Worm (Caenorhabditis elegans) whole organism, late embryonic: Measurements from ENCODE around the gene C26F1.1.

ENCODE experiments used
- C08G9.2 ChIP-seq: sonication (generic microtip); optimal IDR thresholded peaks from 2 replicates; lab custom pipeline; 2016; ENCODE audit warnings: mild to moderate bottlenecking, missing genetic modification characterization, moderate library complexity, missing compliant biosample characterization
- ahr-1 ChIP-seq: sonication (generic microtip); optimal IDR thresholded peaks from 2 replicates; lab custom pipeline; 2016; ENCODE audit warnings: missing genetic modification characterization, missing compliant biosample characterization
- fax-1 ChIP-seq: sonication (generic microtip); optimal IDR thresholded peaks from 2 replicates; lab custom pipeline; 2016; ENCODE audit warnings: missing genotype, missing genetic modification characterization, missing compliant biosample characterization
- nfya-1 ChIP-seq: sonication (generic microtip); optimal IDR thresholded peaks from 2 replicates; lab custom pipeline; 2017; ENCODE audit warnings: missing genetic modification characterization, mild to moderate bottlenecking, missing compliant biosample characterization, antibody characterized with exemption, moderate library complexity
- nhr-11 ChIP-seq: fragments of 150-350 bp; optimal IDR thresholded peaks from 2 replicates; lab custom pipeline; 2014; ENCODE audit warnings: missing biosample characterization, missing genetic modification characterization
- pag-3 ChIP-seq: sonication (generic microtip); optimal IDR thresholded peaks from 2 replicates; lab custom pipeline; 2016; ENCODE audit warnings: missing compliant biosample characterization, missing genetic modification characterization, borderline replicate concordance
- pqm-1 ChIP-seq: sonication (generic microtip); optimal IDR thresholded peaks from 2 replicates; lab custom pipeline; 2016; ENCODE audit warnings: missing genetic modification characterization, missing compliant biosample characterization
- sox-4 ChIP-seq: sonication (generic microtip); optimal IDR thresholded peaks from 2 replicates; lab custom pipeline; 2017; ENCODE audit warnings: mild to moderate bottlenecking, missing genetic modification characterization, inconsistent platforms, missing compliant biosample characterization
- zip-5 ChIP-seq: sonication (generic microtip); optimal IDR thresholded peaks from 2 replicates; lab custom pipeline; 2016; ENCODE audit warnings: missing genetic modification characterization, missing compliant biosample characterization

DNA sequence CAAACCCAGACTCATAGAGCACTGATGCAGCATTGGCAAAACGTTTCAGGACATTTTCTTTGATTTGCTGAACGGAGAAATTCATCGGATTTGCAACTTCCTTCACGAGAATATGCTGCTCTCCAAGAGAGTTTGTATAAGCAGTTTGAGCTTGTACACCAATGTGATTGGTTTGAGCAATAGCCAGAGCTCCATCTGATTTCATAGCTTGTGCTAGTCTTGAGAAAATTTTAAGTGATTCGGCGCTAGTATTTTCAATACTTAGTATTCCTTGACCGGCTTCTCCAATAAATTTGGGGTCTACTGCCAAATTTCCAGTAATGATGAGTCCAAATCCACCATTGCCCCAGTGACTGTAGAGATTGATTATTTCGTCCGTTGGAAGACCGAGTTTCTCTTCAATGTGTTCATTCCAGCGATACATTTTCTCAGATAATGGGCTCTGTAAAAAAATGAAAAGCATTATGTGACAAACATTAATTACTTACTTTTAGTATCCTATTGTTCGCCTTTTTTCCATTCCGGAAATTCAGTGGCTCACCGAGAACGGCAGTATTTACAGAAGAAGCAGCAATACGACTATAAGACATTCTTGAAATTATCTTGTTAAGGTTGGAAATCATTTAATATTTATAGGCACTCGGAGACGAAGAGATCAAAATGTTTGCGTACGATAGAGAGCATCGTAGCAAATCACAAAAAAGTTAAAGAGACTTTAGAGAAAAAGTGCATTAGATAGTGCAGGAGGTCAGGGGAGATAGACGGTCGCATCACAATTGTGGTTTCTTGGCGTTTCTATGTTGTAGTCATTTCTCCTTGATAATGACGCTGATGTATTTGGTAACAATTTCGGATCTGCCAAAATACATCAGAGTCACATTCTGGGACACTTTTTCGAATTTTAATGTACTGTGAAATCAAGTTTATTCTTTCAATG lies 24.4 kb downstream of the C26F1.1 start, which contains the start of gene ZK742.3:
- no peak for TF ChIP-seq pqm-1 (tag; lab: Kevin White, UChicago)
- no peak for TF ChIP-seq C08G9.2 (tag; lab: Kevin White, UChicago)
- TF ChIP-seq pag-3: no peak
- no peak for TF ChIP-seq sox-4 (tag; lab: Kevin White, UChicago)
- TF ChIP-seq nfya-1: no peak
- no peak for TF ChIP-seq fax-1 (tag; lab: Kevin White, UChicago)
- TF ChIP-seq nhr-11 (tag; lab: Kevin White, UChicago): no peak
- TF ChIP-seq ahr-1 (tag; lab: Kevin White, UChicago): no peak
- TF ChIP-seq zip-5 (tag; lab: Kevin White, UChicago): no peak
